Fruit fly (Drosophila melanogaster) whole organism, embryonic: Measurements from ENCODE around the gene cerv.
A peak's percentile ranks its signal among the peaks of the same experiment; 100 is the strongest.

ENCODE experiments used
- ATbp ChIP-seq: fragments of 200-800 bp; sonication (Bioruptor generic); optimal IDR thresholded peaks from 2 replicates; lab custom pipeline; 2017; ENCODE audit warnings: missing biosample characterization, mild to moderate bottlenecking, missing genetic modification characterization, missing genetic modification reagents
- CG1024 ChIP-seq: fragments of 200-800 bp; sonication (Bioruptor generic); IDR thresholded peaks from 2 replicates; pipeline ENCODE4 v1.3.6; 2022; ENCODE audit warnings: missing biosample characterization, missing genetic modification characterization
- CG10431 ChIP-seq: fragments of 200-800 bp; sonication (Bioruptor generic); optimal IDR thresholded peaks from 3 replicates; lab custom pipeline; 2018; ENCODE audit warnings: missing biosample characterization, mild to moderate bottlenecking, missing genetic modification characterization
- CG10543 ChIP-seq: fragments of 200-800 bp; sonication (Bioruptor generic); optimal IDR thresholded peaks from 3 replicates; lab custom pipeline; 2017; ENCODE audit warnings: missing biosample characterization, mild to moderate bottlenecking, missing genetic modification characterization, moderate library complexity
- CG10565 ChIP-seq: fragments of 200-800 bp; sonication (Bioruptor generic); optimal IDR thresholded peaks from 3 replicates; lab custom pipeline; 2016; ENCODE audit warnings: missing biosample characterization, mild to moderate bottlenecking, missing genetic modification characterization
- CG10959 ChIP-seq: fragments of 200-800 bp; sonication (Bioruptor generic); IDR thresholded peaks from 2 replicates; pipeline ENCODE4 v1.3.6; 2022; ENCODE audit warnings: missing biosample characterization, missing genetic modification characterization
- CG1233 ChIP-seq: fragments of 200-800 bp; sonication (Bioruptor generic); optimal IDR thresholded peaks from 4 replicates; lab custom pipeline; 2018; ENCODE audit warnings: missing biosample characterization, mild to moderate bottlenecking, missing genetic modification characterization
- CG13123 ChIP-seq: fragments of 200-800 bp; sonication (Bioruptor generic); optimal IDR thresholded peaks from 2 replicates; lab custom pipeline; 2016; ENCODE audit warnings: missing biosample characterization, missing genetic modification characterization
- CG13424 ChIP-seq: fragments of 200-800 bp; sonication (Bioruptor generic); optimal IDR thresholded peaks from 2 replicates; lab custom pipeline; 2019; ENCODE audit warnings: missing biosample characterization, mild to moderate bottlenecking, missing genetic modification characterization, moderate library complexity
- CG13894 ChIP-seq: fragments of 200-800 bp; sonication (Bioruptor generic); optimal IDR thresholded peaks from 3 replicates; lab custom pipeline; 2018; ENCODE audit warnings: missing biosample characterization, mild to moderate bottlenecking, missing genetic modification characterization, moderate library complexity
- CG17359 ChIP-seq: fragments of 200-800 bp; sonication (Bioruptor generic); optimal IDR thresholded peaks from 3 replicates; lab custom pipeline; 2018; ENCODE audit warnings: missing biosample characterization, mild to moderate bottlenecking, missing genetic modification characterization, moderate library complexity
- CG17385 ChIP-seq: fragments of 200-800 bp; sonication (Bioruptor generic); optimal IDR thresholded peaks from 3 replicates; lab custom pipeline; 2018; ENCODE audit warnings: missing biosample characterization, mild to moderate bottlenecking, missing genetic modification characterization
- CG18011 ChIP-seq: fragments of 200-800 bp; sonication (Bioruptor generic); optimal IDR thresholded peaks from 2 replicates; lab custom pipeline; 2017; ENCODE audit warnings: missing biosample characterization, missing genetic modification characterization, mild to moderate bottlenecking, moderate library complexity, missing genotype
- CG18262 ChIP-seq: fragments of 200-800 bp; optimal IDR thresholded peaks from 3 replicates; lab custom pipeline; 2019; ENCODE audit warnings: missing biosample characterization, mild to moderate bottlenecking, missing genetic modification characterization, moderate library complexity
- CG18599 ChIP-seq: fragments of 200-800 bp; sonication (Bioruptor generic); optimal IDR thresholded peaks from 3 replicates; lab custom pipeline; 2017; ENCODE audit warnings: missing biosample characterization, missing genetic modification characterization, mild to moderate bottlenecking, moderate library complexity, missing genetic modification reagents
- CG2889 ChIP-seq: fragments of 200-800 bp; sonication (Bioruptor generic); IDR thresholded peaks from 3 replicates; pipeline ENCODE4 v1.3.6; 2022; ENCODE audit warnings: missing biosample characterization, missing genetic modification characterization
- CG31224 ChIP-seq: fragments of 200-800 bp; sonication (Bioruptor generic); IDR thresholded peaks from 2 replicates; pipeline ENCODE4 v1.3.6; 2022; ENCODE audit warnings: missing biosample characterization, missing genetic modification characterization
- CG4424 ChIP-seq: fragments of 200-800 bp; sonication (Bioruptor generic); optimal IDR thresholded peaks from 3 replicates; lab custom pipeline; 2016; ENCODE audit warnings: missing biosample characterization, missing genetic modification characterization
- CG7786 ChIP-seq: fragments of 200-800 bp; sonication (Bioruptor generic); optimal IDR thresholded peaks from 2 replicates; lab custom pipeline; 2016; ENCODE audit warnings: missing biosample characterization, missing genetic modification characterization
- CG9797 ChIP-seq: fragments of 200-800 bp; sonication (Bioruptor generic); optimal IDR thresholded peaks from 3 replicates; lab custom pipeline; 2018; ENCODE audit warnings: missing biosample characterization, mild to moderate bottlenecking, missing genetic modification characterization
- CG9876 ChIP-seq: fragments of 200-800 bp; sonication (Bioruptor generic); optimal IDR thresholded peaks from 2 replicates; lab custom pipeline; 2016; ENCODE audit warnings: missing biosample characterization, missing genetic modification characterization
- CTCF ChIP-seq: fragments of 200-800 bp; sonication (Bioruptor generic); optimal IDR thresholded peaks from 2 replicates; lab custom pipeline; 2017; ENCODE audit warnings: missing biosample characterization, mild to moderate bottlenecking, missing genetic modification characterization, moderate library complexity
- CkIIα-i1 ChIP-seq: fragments of 200-800 bp; sonication (Bioruptor generic); IDR thresholded peaks from 2 replicates; pipeline ENCODE4 v1.3.6; 2022; ENCODE audit warnings: missing biosample characterization, missing genetic modification characterization
- Dbx ChIP-seq: fragments of 200-800 bp; sonication (Bioruptor generic); IDR thresholded peaks from 3 replicates; pipeline ENCODE4 v1.3.6; 2022; ENCODE audit warnings: missing biosample characterization, missing genetic modification characterization
- Elba2 ChIP-seq: fragments of 200-800 bp; sonication (Bioruptor generic); optimal IDR thresholded peaks from 3 replicates; lab custom pipeline; 2016; ENCODE audit warnings: missing biosample characterization, missing genetic modification characterization
- Lim3 ChIP-seq: fragments of 200-800 bp; sonication (Bioruptor generic); IDR thresholded peaks from 2 replicates; pipeline ENCODE4 v1.3.6; 2022; ENCODE audit warnings: missing biosample characterization, missing genetic modification characterization
- Max ChIP-seq: fragments of 200-800 bp; sonication (Bioruptor generic); optimal IDR thresholded peaks from 2 replicates; lab custom pipeline; 2016; ENCODE audit warnings: missing biosample characterization, mild to moderate bottlenecking, missing genetic modification characterization
- Mrtf ChIP-seq: fragments of 200-800 bp; sonication (Bioruptor generic); IDR thresholded peaks from 3 replicates; pipeline ENCODE4 v1.3.6; 2022; ENCODE audit warnings: missing biosample characterization, missing genetic modification characterization
- NC2α ChIP-seq: fragments of 200-800 bp; sonication (Bioruptor generic); optimal IDR thresholded peaks from 2 replicates; lab custom pipeline; 2016; ENCODE audit warnings: missing biosample characterization, missing genetic modification characterization
- Nf-YB ChIP-seq: fragments of 200-800 bp; sonication (Bioruptor generic); optimal IDR thresholded peaks from 3 replicates; lab custom pipeline; 2019; ENCODE audit warnings: missing biosample characterization, mild to moderate bottlenecking, missing genetic modification characterization, moderate library complexity
- Ptx1 ChIP-seq: fragments of 200-800 bp; sonication (Bioruptor generic); IDR thresholded peaks from 2 replicates; pipeline ENCODE4 v1.3.6; 2022; ENCODE audit warnings: missing biosample characterization, missing genetic modification characterization
- Ravus ChIP-seq: fragments of 200-800 bp; sonication (Bioruptor generic); IDR thresholded peaks from 2 replicates; pipeline ENCODE4 v1.3.6; 2022; ENCODE audit warnings: missing biosample characterization, missing genetic modification characterization
- Rx ChIP-seq: fragments of 200-800 bp; sonication (Bioruptor generic); IDR thresholded peaks from 2 replicates; pipeline ENCODE4 v1.3.6; 2022; ENCODE audit warnings: missing biosample characterization, missing genetic modification characterization
- Six4 ChIP-seq: fragments of 200-800 bp; sonication (Bioruptor generic); optimal IDR thresholded peaks from 2 replicates; lab custom pipeline; 2016; ENCODE audit warnings: missing biosample characterization, missing genetic modification characterization
- Sry-δ ChIP-seq: fragments of 200-800 bp; sonication (Bioruptor generic); optimal IDR thresholded peaks from 2 replicates; lab custom pipeline; 2016; ENCODE audit warnings: missing biosample characterization, missing genetic modification characterization
- corto ChIP-seq: fragments of 200-800 bp; sonication (Bioruptor generic); optimal IDR thresholded peaks from 2 replicates; lab custom pipeline; 2016; ENCODE audit warnings: missing biosample characterization, mild to moderate bottlenecking, missing genetic modification characterization, moderate library complexity
- croc ChIP-seq: fragments of 200-800 bp; sonication (Bioruptor generic); conservative IDR thresholded peaks from 3 replicates; pipeline ENCODE4 v1.3.6; 2022; ENCODE audit warnings: missing biosample characterization, missing genetic modification characterization
- exex ChIP-seq: fragments of 200-800 bp; sonication (Bioruptor generic); optimal IDR thresholded peaks from 4 replicates; lab custom pipeline; 2018; ENCODE audit warnings: missing biosample characterization, mild to moderate bottlenecking, missing genetic modification characterization, moderate library complexity
- fru ChIP-seq: fragments of >200 bp; optimal IDR thresholded peaks from 2 replicates; lab custom pipeline; 2017
- gsb ChIP-seq: fragments of 200-800 bp; sonication (Bioruptor generic); IDR thresholded peaks from 2 replicates; pipeline ENCODE4 v1.3.6; 2022; ENCODE audit warnings: missing biosample characterization, missing genetic modification characterization
- h ChIP-seq: fragments of >200 bp; optimal IDR thresholded peaks from 2 replicates; lab custom pipeline; 2017
- her ChIP-seq: fragments of 200-800 bp; sonication (Bioruptor generic); optimal IDR thresholded peaks from 2 replicates; lab custom pipeline; 2016; ENCODE audit warnings: missing biosample characterization, missing genetic modification characterization
- ind ChIP-seq: fragments of 200-800 bp; sonication (Bioruptor generic); optimal IDR thresholded peaks from 3 replicates; lab custom pipeline; 2016; ENCODE audit warnings: missing biosample characterization, missing genetic modification characterization
- luna ChIP-seq: fragments of 200-800 bp; sonication (Bioruptor generic); optimal IDR thresholded peaks from 2 replicates; lab custom pipeline; 2016; ENCODE audit warnings: missing biosample characterization, missing genetic modification characterization
- nom ChIP-seq: fragments of 200-800 bp; sonication (Bioruptor generic); optimal IDR thresholded peaks from 2 replicates; lab custom pipeline; 2017; ENCODE audit warnings: missing biosample characterization, missing genetic modification characterization, mild to moderate bottlenecking, moderate library complexity, missing genetic modification reagents
- org-1 ChIP-seq: fragments of 200-800 bp; sonication (Bioruptor generic); optimal IDR thresholded peaks from 2 replicates; lab custom pipeline; 2017; ENCODE audit warnings: missing biosample characterization, missing genetic modification characterization
- p53 ChIP-seq: fragments of 200-800 bp; sonication (Bioruptor generic); optimal IDR thresholded peaks from 2 replicates; lab custom pipeline; 2016; ENCODE audit warnings: missing biosample characterization, missing genetic modification characterization
- shn ChIP-seq: fragments of 200-800 bp; sonication (Bioruptor generic); optimal IDR thresholded peaks from 3 replicates; lab custom pipeline; 2016; ENCODE audit warnings: missing biosample characterization, missing genetic modification characterization
- tap ChIP-seq: fragments of 200-800 bp; optimal IDR thresholded peaks from 3 replicates; lab custom pipeline; 2019; ENCODE audit warnings: missing biosample characterization, mild to moderate bottlenecking, missing genetic modification characterization, moderate library complexity
- toy ChIP-seq: fragments of 200-800 bp; sonication (Bioruptor generic); IDR thresholded peaks from 2 replicates; pipeline ENCODE4 v1.3.6; 2022; ENCODE audit warnings: missing biosample characterization, missing genetic modification characterization
- trh ChIP-seq: fragments of 200-800 bp; sonication (Bioruptor generic); optimal IDR thresholded peaks from 2 replicates; lab custom pipeline; 2016; ENCODE audit warnings: missing biosample characterization, missing genetic modification characterization
- tx ChIP-seq: fragments of 200-800 bp; sonication (Bioruptor generic); optimal IDR thresholded peaks from 2 replicates; lab custom pipeline; 2016; ENCODE audit warnings: missing biosample characterization, missing genetic modification characterization
- usp ChIP-seq: fragments of >200 bp; optimal IDR thresholded peaks from 2 replicates; lab custom pipeline; 2017; ENCODE audit warnings: missing biosample characterization, missing genetic modification characterization

Gene cerv

dm6 chrX:15579579-15579978, 1.6 kb upstream of the cerv start (continued):
- peak; percentile 94 for TF ChIP-seq her
- TF ChIP-seq CG9876: peak; percentile 89
- peak; percentile 93 for TF ChIP-seq Mrtf (GFP tag; lab: Robert Waterston, UW)
- TF ChIP-seq tx (GFP tag; lab: Kevin White, UChicago): peak; percentile 87
- peak; percentile 89 for TF ChIP-seq corto (GFP tag; lab: Kevin White, UChicago)
- peak; percentile 93 for TF ChIP-seq Dbx (GFP tag; lab: Robert Waterston, UW)
- peak; percentile 67 for TF ChIP-seq Nf-YB
- TF ChIP-seq Ptx1 (GFP tag; lab: Robert Waterston, UW): peak; percentile 90
- peak; percentile 87 for TF ChIP-seq CG4424 (GFP tag; lab: Kevin White, UChicago)
- no peak for TF ChIP-seq exex (tag; lab: Kevin White, UChicago)
- TF ChIP-seq CG18262: peak; percentile 88
- TF ChIP-seq luna (GFP tag; lab: Kevin White, UChicago): peak; percentile 88
- TF ChIP-seq CG17385 (GFP tag; lab: Kevin White, UChicago): peak; percentile 87
- peak; percentile 39; the same call in 1 of the 2 replicates for TF ChIP-seq Lim3 (GFP tag; lab: Robert Waterston, UW)
- TF ChIP-seq gsb (GFP tag; lab: Robert Waterston, UW): peak; percentile 93
- TF ChIP-seq CG13894: peak; percentile 87
- peak; percentile 88 for TF ChIP-seq CG10543
- TF ChIP-seq CG13424 (tag; lab: Kevin White, UChicago): peak; percentile 88
- TF ChIP-seq fru (lab: Kevin White, UChicago): no peak
- TF ChIP-seq CG10431 (GFP tag; lab: Kevin White, UChicago): peak; percentile 77
- TF ChIP-seq CkIIα-i1 (GFP tag; lab: Robert Waterston, UW): peak; percentile 52; the same call in 1 of the 2 replicates
- TF ChIP-seq toy: peak; percentile 78
- peak; percentile 82 for TF ChIP-seq tap (tag; lab: Kevin White, UChicago)
- peak; percentile 62 for TF ChIP-seq CG10565
- peak; percentile 84 for TF ChIP-seq shn (GFP tag; lab: Kevin White, UChicago)
- TF ChIP-seq trh (GFP tag; lab: Kevin White, UChicago): peak; percentile 61
- TF ChIP-seq croc (GFP tag; lab: Robert Waterston, UW): peak; percentile 73
- peak; percentile 94 for TF ChIP-seq ind (GFP tag; lab: Kevin White, UChicago)
- TF ChIP-seq CG13123: peak; percentile 81
- TF ChIP-seq ATbp: peak; percentile 85
- peak; percentile 72 for TF ChIP-seq p53 (GFP tag; lab: Kevin White, UChicago)
- TF ChIP-seq CG7786: peak; percentile 93
- TF ChIP-seq CG10959 (GFP tag; lab: Robert Waterston, UW): peak; percentile 92
- peak; percentile 76 for TF ChIP-seq Six4 (GFP tag; lab: Kevin White, UChicago)
- TF ChIP-seq NC2α (GFP tag; lab: Kevin White, UChicago): peak; percentile 84
- TF ChIP-seq CG17359 (tag; lab: Kevin White, UChicago): peak; percentile 87
- TF ChIP-seq h (lab: Kevin White, UChicago): no peak
- TF ChIP-seq Sry-δ: peak; percentile 53
- peak; percentile 87 for TF ChIP-seq Rx (GFP tag; lab: Robert Waterston, UW)
- TF ChIP-seq nom: peak; percentile 91
- peak; percentile 89 for TF ChIP-seq CG2889 (GFP tag; lab: Robert Waterston, UW)
- peak; percentile 92 for TF ChIP-seq CG1233 (GFP tag; lab: Kevin White, UChicago)
- peak; percentile 28 for TF ChIP-seq CTCF
- peak; percentile 88 for TF ChIP-seq CG31224 (GFP tag; lab: Robert Waterston, UW)
- TF ChIP-seq CG9797 (GFP tag; lab: Kevin White, UChicago): peak; percentile 13
- TF ChIP-seq Elba2 (GFP tag; lab: Kevin White, UChicago): peak; percentile 59
- peak; percentile 83 for TF ChIP-seq Max (GFP tag; lab: Kevin White, UChicago)
- peak; percentile 83 for TF ChIP-seq CG1024 (GFP tag; lab: Robert Waterston, UW)
- TF ChIP-seq Ravus (GFP tag; lab: Robert Waterston, UW): peak; percentile 84
- TF ChIP-seq CG18011 (GFP tag; lab: Kevin White, UChicago): peak; percentile 76
- no peak for TF ChIP-seq usp
- TF ChIP-seq org-1 (GFP tag; lab: Kevin White, UChicago): peak; percentile 83
- peak; percentile 94 for TF ChIP-seq CG18599 (GFP tag; lab: Kevin White, UChicago)
